Worm (Caenorhabditis elegans) whole organism, early embryonic: ENCODE results near the gene erd-2.1.
"Not testable (repeated sequence)": the region's sequence is repeated elsewhere in the genome, so short reads cannot be mapped to it uniquely, and the experiment has no call there.

Experiments used
- B0310.2 ChIP-seq: sonication (generic microtip); optimal IDR thresholded peaks from 2 replicates; lab custom pipeline; 2016; ENCODE audit warnings: mild to moderate bottlenecking, missing genetic modification characterization, missing compliant biosample characterization
- F13C5.2 ChIP-seq: sonication (generic microtip); optimal IDR thresholded peaks from 2 replicates; lab custom pipeline; 2017; ENCODE audit warnings: mild to moderate bottlenecking, missing genetic modification characterization, inconsistent platforms, missing compliant biosample characterization
- ama-1 ChIP-seq: fragments of 150-350 bp; optimal IDR thresholded peaks from 2 replicates; lab custom pipeline; 2014
- ceh-36 ChIP-seq: sonication (generic microtip); optimal IDR thresholded peaks from 2 replicates; lab custom pipeline; 2016; ENCODE audit warnings: missing genetic modification characterization, inconsistent platforms, missing compliant biosample characterization
- flt-1 ChIP-seq: fragments of 200-800 bp; sonication (Bioruptor generic); IDR thresholded peaks from 2 replicates; pipeline ENCODE4 v1.3.6; 2022; ENCODE audit warnings: missing genetic modification characterization, missing compliant biosample characterization
- hnd-1 ChIP-seq: sonication (generic microtip); optimal IDR thresholded peaks from 2 replicates; lab custom pipeline; 2016; ENCODE audit warnings: missing genetic modification characterization, missing compliant biosample characterization
- scrt-1 ChIP-seq: fragments of 200-800 bp; sonication (Bioruptor generic); IDR thresholded peaks from 2 replicates; pipeline ENCODE4 v1.3.6; 2022; ENCODE audit warnings: missing genetic modification characterization, missing compliant biosample characterization
- sea-1 ChIP-seq: fragments of 200-800 bp; sonication (Bioruptor generic); conservative IDR thresholded peaks from 2 replicates; pipeline ENCODE4 v1.3.6; 2022; ENCODE audit warnings: missing genetic modification characterization, missing compliant biosample characterization

DNA sequence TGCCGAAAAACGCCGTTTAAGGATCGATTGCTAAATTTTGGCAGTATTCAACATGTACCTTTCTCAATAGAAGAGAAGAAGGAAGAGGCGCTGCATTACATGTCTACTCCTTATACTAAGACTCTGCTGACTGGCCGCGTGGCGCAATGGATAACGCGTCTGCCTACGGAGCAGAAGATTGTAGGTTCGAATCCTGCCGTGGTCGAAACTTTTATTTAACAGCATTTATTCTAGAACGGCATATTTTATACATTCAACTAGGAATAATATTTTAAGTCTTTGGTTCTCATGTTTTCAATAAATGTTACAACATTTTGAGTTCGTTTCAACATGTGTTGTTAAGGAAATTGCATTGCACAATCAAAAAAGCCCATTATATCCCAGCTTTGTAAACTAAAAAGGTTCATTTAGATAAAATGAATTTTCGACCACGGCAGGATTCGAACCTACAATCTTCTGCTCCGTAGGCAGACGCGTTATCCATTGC is 26.0 kb downstream of the erd-2.1 start:
- not testable (repeated sequence) for TF ChIP-seq ama-1 (lab: Kevin White, UChicago)
- TF ChIP-seq ceh-36 (peak; percentile 79), hnd-1 (peak; percentile 76), B0310.2 (tag; lab: Kevin White, UChicago) (peak; percentile 62), flt-1 (peak; percentile 87), sea-1 (peak; percentile 94), scrt-1 (GFP tag; lab: Robert Waterston, UW) (peak; percentile 89), F13C5.2 (tag; lab: Kevin White, UChicago) (peak; percentile 68)
